Worm (Caenorhabditis elegans): ENCODE measurements around the gene sod-4.

DNA sequence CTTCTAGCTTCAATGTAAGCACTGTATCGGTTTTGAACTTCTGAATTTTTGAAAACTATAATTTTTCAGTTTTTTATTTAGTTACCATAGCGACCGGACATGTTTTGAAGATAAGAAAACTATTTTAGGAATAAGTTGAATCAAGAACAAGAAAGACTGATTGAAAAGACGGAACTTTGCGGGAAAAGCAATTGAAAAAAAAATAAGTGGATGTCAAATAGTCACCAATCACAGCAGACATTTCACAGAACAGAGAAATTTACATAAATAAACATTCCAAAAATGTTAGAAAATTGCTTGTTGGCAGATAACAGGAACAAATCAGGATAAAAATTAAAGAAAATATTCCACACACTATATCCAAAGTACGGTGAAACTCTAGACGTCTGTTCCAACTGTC lies 50.3 kb downstream of the sod-4 start, which contains the start of gene F54C8.6:
- no peak for TF ChIP-seq lsy-2 (tag; optimal IDR thresholded peaks at IDR 0.05)
- TF ChIP-seq ces-1 (GFP tag; optimal IDR thresholded peaks at IDR 0.05), result no peak
- TF ChIP-seq mls-2 (tag; optimal IDR thresholded peaks at IDR 0.05), result no peak
- TF ChIP-seq ztf-11 (tag; optimal IDR thresholded peaks at IDR 0.05), result no peak
- TF ChIP-seq lin-32 (GFP tag; optimal IDR thresholded peaks at IDR 0.05), result no peak
- no peak for TF ChIP-seq pha-4 (tag; optimal IDR thresholded peaks at IDR 0.05)

All from whole organism, mixed stage, embryonic.